Fruit fly (Drosophila melanogaster) whole organism, embryonic: Measurements from ENCODE around the gene CG33287.

Source experiments
- Blimp-1 ChIP-seq: fragments of 200-800 bp; sonication (Bioruptor generic); optimal IDR thresholded peaks from 3 replicates; lab custom pipeline; 2018; ENCODE audit warnings: missing biosample characterization, missing genetic modification characterization, mild to moderate bottlenecking, moderate library complexity, missing genetic modification reagents
- CG1529 ChIP-seq: fragments of 200-800 bp; sonication (Bioruptor generic); optimal IDR thresholded peaks from 3 replicates; lab custom pipeline; 2018; ENCODE audit warnings: missing biosample characterization, missing genetic modification characterization
- Dad ChIP-seq: fragments of 200-800 bp; sonication (Bioruptor generic); optimal IDR thresholded peaks from 3 replicates; lab custom pipeline; 2016; ENCODE audit warnings: missing biosample characterization, missing genetic modification characterization
- Doc2 ChIP-seq: fragments of 200-800 bp; sonication (Bioruptor generic); IDR thresholded peaks from 2 replicates; pipeline ENCODE4 v1.3.6; 2022; ENCODE audit warnings: missing biosample characterization, missing genetic modification characterization
- Med ChIP-seq: fragments of 200-800 bp; sonication (Bioruptor generic); peaks from one replicate; lab custom pipeline; 2016; ENCODE audit warnings: missing biosample characterization, missing genetic modification characterization, mild to moderate bottlenecking, inconsistent platforms, moderate library complexity
- nerfin-2 ChIP-seq: fragments of 200-800 bp; sonication (Bioruptor generic); IDR thresholded peaks from 2 replicates; pipeline ENCODE4 v1.3.6; 2022; ENCODE audit warnings: missing biosample characterization, missing genetic modification characterization; ENCODE audit not compliant: partially characterized antibody
- nmo ChIP-seq: fragments of 200-800 bp; sonication (Bioruptor generic); optimal IDR thresholded peaks from 2 replicates; lab custom pipeline; 2018; ENCODE audit warnings: missing biosample characterization, mild to moderate bottlenecking, missing genetic modification characterization, moderate library complexity
- pnt ChIP-seq: fragments of 200-800 bp; sonication (Bioruptor generic); optimal IDR thresholded peaks from 3 replicates; lab custom pipeline; 2016; ENCODE audit warnings: missing biosample characterization, missing genetic modification characterization
- ssp ChIP-seq: fragments of 200-800 bp; sonication (Bioruptor generic); IDR thresholded peaks from 2 replicates; pipeline ENCODE4 v1.3.6; 2022; ENCODE audit warnings: missing biosample characterization, missing genetic modification characterization

DNA sequence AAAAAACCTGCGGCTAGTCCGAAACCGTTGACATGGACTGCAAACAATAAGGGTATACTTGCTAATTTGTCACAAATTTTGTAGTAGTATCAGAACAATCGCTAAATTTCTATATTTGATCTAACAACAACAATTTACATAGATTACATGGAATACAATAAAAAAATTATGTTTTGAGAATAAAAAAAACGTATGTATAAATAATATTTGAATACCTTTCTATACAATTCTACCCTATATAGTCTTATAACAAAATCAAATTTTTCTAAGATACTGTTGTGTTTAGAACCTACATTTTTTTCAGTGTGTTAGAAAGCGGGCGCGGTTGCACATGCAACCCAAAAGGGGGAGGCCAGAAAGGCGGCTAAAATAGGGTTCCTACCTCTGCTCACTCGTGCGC, 12.8 kb upstream of the CG33287 start:
- TF ChIP-seq Dad (GFP tag; lab: Kevin White, UChicago), result no peak
- TF ChIP-seq nmo (GFP tag; lab: Kevin White, UChicago), result no peak
- TF ChIP-seq CG1529, result no peak
- TF ChIP-seq Doc2 (GFP tag; lab: Robert Waterston, UW), result no peak
- TF ChIP-seq Blimp-1 (GFP tag; lab: Kevin White, UChicago), result no peak
- no peak for TF ChIP-seq nerfin-2 (GFP tag; lab: Robert Waterston, UW)
- no peak for TF ChIP-seq pnt (GFP tag; lab: Kevin White, UChicago)
- no peak for TF ChIP-seq ssp (GFP tag; lab: Robert Waterston, UW)
- TF ChIP-seq Med (GFP tag; lab: Kevin White, UChicago), result no peak
